Worm (Caenorhabditis elegans) whole organism, early embryonic: ENCODE measurements around the gene hum-6.

ENCODE experiments used
- B0310.2 ChIP-seq: sonication (generic microtip); optimal IDR thresholded peaks from 2 replicates; lab custom pipeline; 2016; ENCODE audit warnings: mild to moderate bottlenecking, missing genetic modification characterization, missing compliant biosample characterization
- F13C5.2 ChIP-seq: sonication (generic microtip); optimal IDR thresholded peaks from 2 replicates; lab custom pipeline; 2017; ENCODE audit warnings: mild to moderate bottlenecking, missing genetic modification characterization, inconsistent platforms, missing compliant biosample characterization
- aly-1 ChIP-seq: sonication (generic microtip); optimal IDR thresholded peaks from 2 replicates; lab custom pipeline; 2016; ENCODE audit warnings: missing genetic modification characterization, missing compliant biosample characterization
- ama-1 ChIP-seq: fragments of 150-350 bp; optimal IDR thresholded peaks from 2 replicates; lab custom pipeline; 2014
- ceh-13 ChIP-seq: fragments of 200-800 bp; sonication (Bioruptor generic); optimal IDR thresholded peaks from 2 replicates; lab custom pipeline; 2018; ENCODE audit warnings: mild to moderate bottlenecking, missing genetic modification characterization, missing compliant biosample characterization
- ets-7 ChIP-seq: sonication (generic microtip); optimal IDR thresholded peaks from 2 replicates; lab custom pipeline; 2016; ENCODE audit warnings: missing genotype, missing genetic modification characterization, missing compliant biosample characterization
- flt-1 ChIP-seq: fragments of 200-800 bp; sonication (Bioruptor generic); IDR thresholded peaks from 2 replicates; pipeline ENCODE4 v1.3.6; 2022; ENCODE audit warnings: missing genetic modification characterization, missing compliant biosample characterization
- hmg-4 ChIP-seq: fragments of 200-800 bp; sonication (Bioruptor generic); optimal IDR thresholded peaks from 2 replicates; lab custom pipeline; 2018; ENCODE audit warnings: mild to moderate bottlenecking, missing genetic modification characterization, missing compliant biosample characterization
- hnd-1 ChIP-seq: sonication (generic microtip); optimal IDR thresholded peaks from 2 replicates; lab custom pipeline; 2016; ENCODE audit warnings: missing genetic modification characterization, missing compliant biosample characterization
- tbx-11 ChIP-seq: fragments of 200-800 bp; sonication (Bioruptor generic); IDR thresholded peaks from 2 replicates; pipeline ENCODE4 v1.3.6; 2022; ENCODE audit warnings: missing genetic modification characterization, missing compliant biosample characterization
- tbx-37 ChIP-seq: fragments of 200-800 bp; sonication (Bioruptor generic); conservative IDR thresholded peaks from 2 replicates; pipeline ENCODE4 v1.3.6; 2022; ENCODE audit warnings: missing genetic modification reagents, missing genetic modification characterization, missing compliant biosample characterization
- tra-4 ChIP-seq: sonication (generic microtip); optimal IDR thresholded peaks from 2 replicates; lab custom pipeline; 2017; ENCODE audit warnings: missing genetic modification characterization, missing compliant biosample characterization

ce11 chrX:2344666-2345065 is 41.8 kb downstream of the hum-6 start, which contains the start of gene nlp-2:
- TF ChIP-seq tra-4 (tag; lab: Kevin White, UChicago) (no peak), aly-1 (tag; lab: Kevin White, UChicago) (no peak), flt-1 (GFP tag; lab: Robert Waterston, UW) (no peak), B0310.2 (tag; lab: Kevin White, UChicago) (no peak), ama-1 (lab: Kevin White, UChicago) (no peak), tbx-11 (no peak), F13C5.2 (tag; lab: Kevin White, UChicago) (no peak), ceh-13 (GFP tag; lab: Kevin White, UChicago) (no peak), hmg-4 (GFP tag; lab: Kevin White, UChicago) (no peak), tbx-37 (no peak), ets-7 (tag; lab: Kevin White, UChicago) (no peak), hnd-1 (tag; lab: Kevin White, UChicago) (no peak)
